Fruit fly (Drosophila melanogaster): ENCODE results near the gene CG31668.

The CG31668 gene

dm6 chr2L:2162729-2163567, 43.0 kb downstream of the CG31668 start (continued):
- TF ChIP-seq gro (GFP tag; optimal IDR thresholded peaks at IDR 0.05): no peak
- no peak for TF ChIP-seq ac (GFP tag; optimal IDR thresholded peaks at IDR 0.05)
- no peak for TF ChIP-seq pfk (GFP tag; optimal IDR thresholded peaks at IDR 0.05)
- TF ChIP-seq CG8281 (tag; optimal IDR thresholded peaks at IDR 0.05): no peak
- TF ChIP-seq hkb (optimal IDR thresholded peaks at IDR 0.05): no peak
- no peak for TF ChIP-seq hkb (GFP tag; IDR thresholded peaks at IDR 0.05)
- TF ChIP-seq CG6175 (GFP tag; IDR thresholded peaks at IDR 0.05): no peak
- TF ChIP-seq CG43689 (GFP tag; IDR thresholded peaks at IDR 0.05): no peak
- no peak for TF ChIP-seq Rx (GFP tag; IDR thresholded peaks at IDR 0.05)
- TF ChIP-seq Rfx (GFP tag; IDR thresholded peaks at IDR 0.05): no peak
- no peak for TF ChIP-seq CG4730 (GFP tag; IDR thresholded peaks at IDR 0.05)
- no peak for TF ChIP-seq eyg (GFP tag; optimal IDR thresholded peaks at IDR 0.05)
- no peak for TF ChIP-seq sqz (GFP tag; optimal IDR thresholded peaks at IDR 0.05)
- no peak for TF ChIP-seq Hand (GFP tag; optimal IDR thresholded peaks at IDR 0.05)
- no peak for TF ChIP-seq cad (GFP tag; optimal IDR thresholded peaks at IDR 0.05)
- TF ChIP-seq lov (optimal IDR thresholded peaks at IDR 0.05): no peak
- TF ChIP-seq lov (GFP tag; IDR thresholded peaks at IDR 0.05): no peak
- TF ChIP-seq ash1 (GFP tag; optimal IDR thresholded peaks at IDR 0.05): no peak
- no peak for TF ChIP-seq grau (tag; optimal IDR thresholded peaks at IDR 0.05)
- no peak for TF ChIP-seq mld (GFP tag; IDR thresholded peaks at IDR 0.05; ENCODE audit: partially characterized antibody)
- no peak for TF ChIP-seq CG9609 (GFP tag; optimal IDR thresholded peaks at IDR 0.05)
- peak; percentile 15 for TF ChIP-seq CG2678 (tag; optimal IDR thresholded peaks at IDR 0.05)
- no peak for TF ChIP-seq CG12659 (GFP tag; optimal IDR thresholded peaks at IDR 0.05)
- no peak for TF ChIP-seq CG17568 (GFP tag; optimal IDR thresholded peaks at IDR 0.05)
- no peak for TF ChIP-seq ato (GFP tag; IDR thresholded peaks at IDR 0.05; ENCODE audit: partially characterized antibody)
- TF ChIP-seq insv (GFP tag; optimal IDR thresholded peaks at IDR 0.05): no peak
- TF ChIP-seq CG13624 (GFP tag; optimal IDR thresholded peaks at IDR 0.05): no peak
- TF ChIP-seq CG13123 (GFP tag; optimal IDR thresholded peaks at IDR 0.05): no peak
- TF ChIP-seq CG9727 (GFP tag; optimal IDR thresholded peaks at IDR 0.05): no peak
- TF ChIP-seq Nf-YA (GFP tag; IDR thresholded peaks at IDR 0.05): no peak
- TF ChIP-seq sisA (GFP tag; IDR thresholded peaks at IDR 0.05): no peak
- no peak for TF ChIP-seq CG9215 (GFP tag; IDR thresholded peaks at IDR 0.05)
- TF ChIP-seq esg (GFP tag; conservative IDR thresholded peaks at IDR 0.05): no peak; the same call in 1 of the 2 replicates
- no peak for TF ChIP-seq CG34422 (GFP tag; IDR thresholded peaks at IDR 0.05)
- TF ChIP-seq CG10979 (tag; optimal IDR thresholded peaks at IDR 0.05): peak; percentile 18
- TF ChIP-seq CG10543 (GFP tag; optimal IDR thresholded peaks at IDR 0.05): peak; percentile 8
- no peak for TF ChIP-seq H2.0 (GFP tag; IDR thresholded peaks at IDR 0.05)
- TF ChIP-seq Dfd (GFP tag; optimal IDR thresholded peaks at IDR 0.05): no peak
- no peak for TF ChIP-seq HLH3B (GFP tag; IDR thresholded peaks at IDR 0.05)
- TF ChIP-seq crol (GFP tag; IDR thresholded peaks at IDR 0.05): peak; percentile 88
- TF ChIP-seq nerfin-2 (GFP tag; IDR thresholded peaks at IDR 0.05; ENCODE audit: partially characterized antibody): no peak
- no peak for TF ChIP-seq vnd (GFP tag; IDR thresholded peaks at IDR 0.05; ENCODE audit: partially characterized antibody)
- TF ChIP-seq dimm (GFP tag; IDR thresholded peaks at IDR 0.05): no peak
- TF ChIP-seq Xrp1 (GFP tag; IDR thresholded peaks at IDR 0.05): peak; percentile 38; the same call in 1 of the 2 replicates
- no peak for TF ChIP-seq zf30C (GFP tag; optimal IDR thresholded peaks at IDR 0.05)
- TF ChIP-seq CG14965 (GFP tag; optimal IDR thresholded peaks at IDR 0.05; ENCODE audit: borderline replicate concordance): no peak
- TF ChIP-seq CG10267 (tag; optimal IDR thresholded peaks at IDR 0.05): no peak
- TF ChIP-seq sim (GFP tag; IDR thresholded peaks at IDR 0.05): no peak
- no peak for TF ChIP-seq CG17328 (GFP tag; IDR thresholded peaks at IDR 0.05)
- 0 out of 4 replicates have a peak, but pooled peaks have one; percentile 14 for TF ChIP-seq chinmo (GFP tag; IDR thresholded peaks at IDR 0.05; ENCODE audit: partially characterized antibody)
